Fruit fly (Drosophila melanogaster) whole organism, embryonic: ENCODE results near the gene Polr1C.

Source experiments
- CG10147 ChIP-seq: fragments of 200-800 bp; sonication (Bioruptor generic); optimal IDR thresholded peaks from 2 replicates; lab custom pipeline; 2019; ENCODE audit warnings: missing biosample characterization, mild to moderate bottlenecking, missing genetic modification characterization, moderate library complexity
- CG12769 ChIP-seq: fragments of 200-800 bp; sonication (Bioruptor generic); optimal IDR thresholded peaks from 2 replicates; lab custom pipeline; 2019; ENCODE audit warnings: missing biosample characterization, mild to moderate bottlenecking, missing genetic modification characterization, moderate library complexity
- CG13624 ChIP-seq: fragments of 200-800 bp; sonication (Bioruptor generic); optimal IDR thresholded peaks from 2 replicates; lab custom pipeline; 2016; ENCODE audit warnings: missing biosample characterization, missing genetic modification characterization
- CG13894 ChIP-seq: fragments of 200-800 bp; sonication (Bioruptor generic); optimal IDR thresholded peaks from 3 replicates; lab custom pipeline; 2018; ENCODE audit warnings: missing biosample characterization, mild to moderate bottlenecking, missing genetic modification characterization, moderate library complexity
- CG15479 ChIP-seq: fragments of 200-800 bp; sonication (Bioruptor generic); optimal IDR thresholded peaks from 3 replicates; lab custom pipeline; 2019; ENCODE audit warnings: missing biosample characterization, mild to moderate bottlenecking, missing genetic modification characterization, moderate library complexity
- CG16815 ChIP-seq: fragments of 200-800 bp; sonication (Bioruptor generic); optimal IDR thresholded peaks from 3 replicates; lab custom pipeline; 2017; ENCODE audit warnings: missing biosample characterization, mild to moderate bottlenecking, missing genetic modification characterization
- CG2712 ChIP-seq: fragments of 200-800 bp; optimal IDR thresholded peaks from 3 replicates; lab custom pipeline; 2019; ENCODE audit warnings: missing biosample characterization, mild to moderate bottlenecking, missing genetic modification characterization, moderate library complexity
- CG3726 ChIP-seq: fragments of 200-800 bp; sonication (Bioruptor generic); IDR thresholded peaks from 3 replicates; pipeline ENCODE4, ENCODE4 v1.3.6; 2022; ENCODE audit warnings: missing biosample characterization, missing genetic modification characterization
- CG42726 ChIP-seq: fragments of 200-800 bp; sonication (Bioruptor generic); IDR thresholded peaks from 2 replicates; pipeline ENCODE4 v1.3.6; 2022; ENCODE audit warnings: missing biosample characterization, missing genetic modification characterization; ENCODE audit not compliant: partially characterized antibody
- CG4617 ChIP-seq: fragments of 200-800 bp; sonication (Bioruptor generic); optimal IDR thresholded peaks from 3 replicates; lab custom pipeline; 2016; ENCODE audit warnings: missing biosample characterization, missing genetic modification characterization, borderline replicate concordance
- CG4820 ChIP-seq: fragments of 200-800 bp; sonication (Bioruptor generic); optimal IDR thresholded peaks from 3 replicates; lab custom pipeline; 2016; ENCODE audit warnings: missing biosample characterization, missing genetic modification characterization
- CG6791 ChIP-seq: fragments of 200-800 bp; sonication (Bioruptor generic); IDR thresholded peaks from 3 replicates; pipeline ENCODE4 v1.3.6; 2022; ENCODE audit warnings: missing biosample characterization, missing genetic modification characterization; ENCODE audit not compliant: partially characterized antibody
- CG6813 ChIP-seq: fragments of 200-800 bp; sonication (Bioruptor generic); optimal IDR thresholded peaks from 2 replicates; lab custom pipeline; 2017; ENCODE audit warnings: missing biosample characterization, missing genetic modification characterization, mild to moderate bottlenecking, moderate library complexity, missing genetic modification reagents
- CG7357 ChIP-seq: fragments of 200-800 bp; sonication (Bioruptor generic); IDR thresholded peaks from 3 replicates; pipeline ENCODE4 v1.3.6; 2022; ENCODE audit warnings: missing biosample characterization, missing genetic modification characterization
- CG7987 ChIP-seq: fragments of 200-800 bp; sonication (Bioruptor generic); optimal IDR thresholded peaks from 2 replicates; lab custom pipeline; 2018; ENCODE audit warnings: missing biosample characterization, mild to moderate bottlenecking, missing genetic modification characterization, moderate library complexity
- CG8089 ChIP-seq: fragments of 200-800 bp; sonication (Bioruptor generic); optimal IDR thresholded peaks from 3 replicates; lab custom pipeline; 2016; ENCODE audit warnings: missing biosample characterization, missing genetic modification characterization
- CG9215 ChIP-seq: fragments of 200-800 bp; sonication (Bioruptor generic); IDR thresholded peaks from 2 replicates; pipeline ENCODE4 v1.3.6; 2022; ENCODE audit warnings: missing biosample characterization, missing genetic modification characterization
- CG9437 ChIP-seq: fragments of 200-800 bp; sonication (Bioruptor generic); optimal IDR thresholded peaks from 2 replicates; lab custom pipeline; 2018; ENCODE audit warnings: missing biosample characterization, mild to moderate bottlenecking, missing genetic modification characterization
- CG9817 ChIP-seq: fragments of 200-800 bp; sonication (Bioruptor generic); optimal IDR thresholded peaks from 2 replicates; lab custom pipeline; 2018; ENCODE audit warnings: missing biosample characterization, mild to moderate bottlenecking, missing genetic modification characterization, moderate library complexity
- CG9932 ChIP-seq: fragments of 200-800 bp; sonication (Bioruptor generic); IDR thresholded peaks from 2 replicates; pipeline ENCODE4 v1.3.6; 2022; ENCODE audit warnings: missing biosample characterization, missing genetic modification characterization
- Dbx ChIP-seq: fragments of 200-800 bp; sonication (Bioruptor generic); IDR thresholded peaks from 3 replicates; pipeline ENCODE4 v1.3.6; 2022; ENCODE audit warnings: missing biosample characterization, missing genetic modification characterization
- H15 ChIP-seq: fragments of 200-800 bp; sonication (Bioruptor generic); IDR thresholded peaks from 3 replicates; pipeline ENCODE4 v1.3.6; 2022; ENCODE audit warnings: missing biosample characterization, missing genetic modification characterization
- Hey ChIP-seq: fragments of 200-800 bp; sonication (Bioruptor generic); optimal IDR thresholded peaks from 3 replicates; lab custom pipeline; 2018; ENCODE audit warnings: missing biosample characterization, mild to moderate bottlenecking, missing genetic modification characterization
- MBD-R2 ChIP-seq: fragments of 200-800 bp; sonication (Bioruptor generic); IDR thresholded peaks from 2 replicates; pipeline ENCODE4 v1.3.6; 2022; ENCODE audit warnings: missing biosample characterization, missing genetic modification characterization
- MESR4 ChIP-seq: fragments of 200-800 bp; sonication (Bioruptor generic); optimal IDR thresholded peaks from 2 replicates; lab custom pipeline; 2018; ENCODE audit warnings: missing biosample characterization, mild to moderate bottlenecking, missing genetic modification characterization, moderate library complexity
- Max ChIP-seq: fragments of 200-800 bp; sonication (Bioruptor generic); optimal IDR thresholded peaks from 2 replicates; lab custom pipeline; 2016; ENCODE audit warnings: missing biosample characterization, mild to moderate bottlenecking, missing genetic modification characterization
- Neu2 ChIP-seq: fragments of 200-800 bp; sonication (Bioruptor generic); optimal IDR thresholded peaks from 3 replicates; lab custom pipeline; 2016; ENCODE audit warnings: missing biosample characterization, missing genetic modification characterization, borderline replicate concordance
- Nf-YB ChIP-seq: fragments of 200-800 bp; sonication (Bioruptor generic); optimal IDR thresholded peaks from 3 replicates; lab custom pipeline; 2019; ENCODE audit warnings: missing biosample characterization, mild to moderate bottlenecking, missing genetic modification characterization, moderate library complexity
- Pdp1 ChIP-seq, 2 experiments: fragments of 200-800 bp; sonication (Bioruptor generic); optimal IDR thresholded peaks; 3 replicates each; lab custom pipeline; 2016; ENCODE audit warnings: missing biosample characterization in 2 of 2, missing genetic modification characterization in 2 of 2, mild to moderate bottlenecking in 1 of 2, moderate library complexity in 1 of 2
- Ptx1 ChIP-seq: fragments of 200-800 bp; sonication (Bioruptor generic); IDR thresholded peaks from 2 replicates; pipeline ENCODE4 v1.3.6; 2022; ENCODE audit warnings: missing biosample characterization, missing genetic modification characterization
- Stat92E ChIP-seq, 3 experiments: fragments of >200 bp in 2 of 3; fragments of 200-800 bp in 1 of 3; sonication (Bioruptor generic) in 1 of 3; optimal IDR thresholded peaks; 2 replicates each; lab custom pipeline; 2017 to 2019; ENCODE audit warnings: missing biosample characterization in 3 of 3, missing genetic modification characterization in 3 of 3, mild to moderate bottlenecking in 1 of 3, moderate library complexity in 1 of 3
- Xbp1 ChIP-seq: fragments of 200-800 bp; sonication (Bioruptor generic); optimal IDR thresholded peaks from 3 replicates; lab custom pipeline; 2016; ENCODE audit warnings: missing biosample characterization, mild to moderate bottlenecking, missing genetic modification characterization
- chinmo ChIP-seq: fragments of 200-800 bp; sonication (Bioruptor generic); IDR thresholded peaks from 4 replicates; pipeline ENCODE4 v1.3.6; 2022; ENCODE audit warnings: missing biosample characterization, missing genetic modification characterization; ENCODE audit not compliant: partially characterized antibody
- crc ChIP-seq: fragments of 200-800 bp; sonication (Bioruptor generic); optimal IDR thresholded peaks from 2 replicates; lab custom pipeline; 2016; ENCODE audit warnings: missing biosample characterization, missing genetic modification characterization
- crol ChIP-seq: fragments of 200-800 bp; sonication (Bioruptor generic); IDR thresholded peaks from 2 replicates; pipeline ENCODE4 v1.3.6; 2022; ENCODE audit warnings: missing biosample characterization, missing genetic modification characterization
- cwo ChIP-seq: fragments of 200-800 bp; sonication (Bioruptor generic); optimal IDR thresholded peaks from 3 replicates; lab custom pipeline; 2017; ENCODE audit warnings: missing biosample characterization, missing genetic modification characterization, mild to moderate bottlenecking, moderate library complexity, missing genetic modification reagents
- dan ChIP-seq: fragments of 200-800 bp; sonication (Bioruptor generic); IDR thresholded peaks from 2 replicates; pipeline ENCODE4 v1.3.6; 2022; ENCODE audit warnings: missing biosample characterization, missing genetic modification characterization
- dysf ChIP-seq: fragments of 200-800 bp; sonication (Bioruptor generic); IDR thresholded peaks from 3 replicates; pipeline ENCODE4 v1.3.6; 2022; ENCODE audit warnings: missing biosample characterization, missing genetic modification characterization
- gfzf ChIP-seq: fragments of 200-800 bp; sonication (Bioruptor generic); optimal IDR thresholded peaks from 2 replicates; lab custom pipeline; 2016; ENCODE audit warnings: missing biosample characterization, mild to moderate bottlenecking, missing genetic modification characterization, moderate library complexity
- kay ChIP-seq: fragments of 200-800 bp; sonication (Bioruptor generic); optimal IDR thresholded peaks from 2 replicates; lab custom pipeline; 2016; ENCODE audit warnings: missing biosample characterization, missing genetic modification characterization
- pnt ChIP-seq: fragments of 200-800 bp; sonication (Bioruptor generic); optimal IDR thresholded peaks from 3 replicates; lab custom pipeline; 2016; ENCODE audit warnings: missing biosample characterization, missing genetic modification characterization
- repo ChIP-seq: fragments of 200-800 bp; sonication (Bioruptor generic); optimal IDR thresholded peaks from 2 replicates; lab custom pipeline; 2016; ENCODE audit warnings: missing biosample characterization, missing genetic modification characterization
- sc ChIP-seq, 3 experiments: fragments of >200 bp in 2 of 3; fragments of 200-800 bp in 1 of 3; sonication (Bioruptor generic) in 1 of 3; optimal IDR thresholded peaks; 2 replicates in 2 of 3; 3 replicates in 1 of 3; lab custom pipeline; 2017; ENCODE audit warnings: mild to moderate bottlenecking in 1 of 3, missing biosample characterization in 1 of 3, missing genetic modification characterization in 1 of 3, missing genetic modification reagents in 1 of 3
- seq ChIP-seq: fragments of 200-800 bp; sonication (Bioruptor generic); IDR thresholded peaks from 2 replicates; pipeline ENCODE4 v1.3.6; 2022; ENCODE audit warnings: missing biosample characterization, missing genetic modification characterization
- sisA ChIP-seq: fragments of 200-800 bp; sonication (Bioruptor generic); IDR thresholded peaks from 2 replicates; pipeline ENCODE4 v1.3.6; 2022; ENCODE audit warnings: missing biosample characterization, missing genetic modification characterization
- so ChIP-seq: fragments of 200-800 bp; sonication (Bioruptor generic); IDR thresholded peaks from 3 replicates; pipeline ENCODE4 v1.3.6; 2022; ENCODE audit warnings: missing biosample characterization, missing genetic modification characterization
- stc ChIP-seq: fragments of 200-800 bp; sonication (Bioruptor generic); IDR thresholded peaks from 2 replicates; pipeline ENCODE4 v1.3.6; 2022; ENCODE audit warnings: missing biosample characterization, missing genetic modification characterization
- tx ChIP-seq: fragments of 200-800 bp; sonication (Bioruptor generic); optimal IDR thresholded peaks from 2 replicates; lab custom pipeline; 2016; ENCODE audit warnings: missing biosample characterization, missing genetic modification characterization
- vvl ChIP-seq: fragments of 200-800 bp; sonication (Bioruptor generic); IDR thresholded peaks from 2 replicates; pipeline ENCODE4 v1.3.6; 2022; ENCODE audit warnings: missing biosample characterization, missing genetic modification characterization
- wdn ChIP-seq: fragments of 200-800 bp; sonication (Bioruptor generic); IDR thresholded peaks from 2 replicates; pipeline ENCODE4 v1.3.6; 2022; ENCODE audit warnings: missing biosample characterization, missing genetic modification characterization

Gene Polr1C

dm6 chr2L:4945300-4945699 is 23.5 kb upstream of the Polr1C start, which contains the start of the genes mRpL24 and betaggt-I (continued):
- TF ChIP-seq Nf-YB (GFP tag; lab: Kevin White, UChicago) = peak; percentile 86
- peak; percentile 91 for TF ChIP-seq CG7987 (GFP tag; lab: Kevin White, UChicago)
- TF ChIP-seq CG12769 (tag; lab: Kevin White, UChicago) = peak; percentile 92
- TF ChIP-seq CG2712 (tag; lab: Kevin White, UChicago) = peak; percentile 98
- peak; percentile 62 for TF ChIP-seq crol (GFP tag; lab: Robert Waterston, UW)
- peak; percentile 94 for TF ChIP-seq Max (GFP tag; lab: Kevin White, UChicago)
- peak; percentile 33; the same call in 1 of the 2 replicates for TF ChIP-seq dan (GFP tag; lab: Robert Waterston, UW)
- TF ChIP-seq Pdp1 (GFP tag; optimal IDR thresholded peaks at IDR 0.05; lab: Kevin White, UChicago) = peak; percentile 72 to 88
- peak; percentile 12 for TF ChIP-seq repo (GFP tag; lab: Kevin White, UChicago)
- peak; percentile 99 for TF ChIP-seq MBD-R2 (GFP tag; lab: Robert Waterston, UW)
- TF ChIP-seq CG3726 (GFP tag; lab: Robert Waterston, UW) = peak; percentile 88
- no peak for TF ChIP-seq sc (optimal IDR thresholded peaks at IDR 0.05; lab: Kevin White, UChicago)
- TF ChIP-seq sc (GFP tag; optimal IDR thresholded peaks at IDR 0.05; lab: Kevin White, UChicago) = peak; percentile 83
- TF ChIP-seq crc = no peak
- TF ChIP-seq gfzf = no peak
- peak; percentile 97 for TF ChIP-seq Xbp1 (GFP tag; lab: Kevin White, UChicago)
- peak; percentile 86 for TF ChIP-seq CG6813
- TF ChIP-seq Stat92E (GFP tag; optimal IDR thresholded peaks at IDR 0.05; lab: Kevin White, UChicago) = peak in 1 of 3 experiments; percentile 85
- peak; percentile 89 for TF ChIP-seq cwo
- TF ChIP-seq kay (GFP tag; lab: Kevin White, UChicago) = peak; percentile 94
- TF ChIP-seq CG13624 (GFP tag; lab: Kevin White, UChicago) = peak; percentile 64
- peak; percentile 87 for TF ChIP-seq CG9437
- peak; percentile 94 for TF ChIP-seq wdn (GFP tag; lab: Robert Waterston, UW)
- peak; percentile 96 for TF ChIP-seq H15 (GFP tag; lab: Robert Waterston, UW)
- no peak for TF ChIP-seq chinmo (GFP tag; lab: Robert Waterston, UW)
- no peak for TF ChIP-seq CG42726 (GFP tag; lab: Robert Waterston, UW)
- TF ChIP-seq MESR4 (GFP tag; lab: Kevin White, UChicago) = peak; percentile 77
- peak; percentile 88 for TF ChIP-seq sisA (GFP tag; lab: Robert Waterston, UW)
- peak; percentile 96 for TF ChIP-seq Dbx (GFP tag; lab: Robert Waterston, UW)
- TF ChIP-seq CG7357 (GFP tag; lab: Robert Waterston, UW) = peak; percentile 86
- peak; percentile 99 for TF ChIP-seq vvl (GFP tag; lab: Robert Waterston, UW)
- peak; percentile 97 for TF ChIP-seq CG4617 (GFP tag; lab: Kevin White, UChicago)
- no peak for TF ChIP-seq CG15479
- TF ChIP-seq CG9817 = peak; percentile 98
- peak; percentile 55 for TF ChIP-seq CG8089 (GFP tag; lab: Kevin White, UChicago)
- TF ChIP-seq Ptx1 (GFP tag; lab: Robert Waterston, UW) = peak; percentile 98
- peak; percentile 97 for TF ChIP-seq dysf (GFP tag; lab: Robert Waterston, UW)
- TF ChIP-seq stc (GFP tag; lab: Robert Waterston, UW) = peak; percentile 97
- peak; percentile 72 for TF ChIP-seq pnt
- peak; percentile 100 for TF ChIP-seq CG4820 (GFP tag; lab: Kevin White, UChicago)
- peak; percentile 96 for TF ChIP-seq CG10147 (GFP tag; lab: Kevin White, UChicago)
- TF ChIP-seq CG9932 = peak; percentile 97
- peak; percentile 70 for TF ChIP-seq Hey (tag; lab: Kevin White, UChicago)
- TF ChIP-seq CG9215 (GFP tag; lab: Robert Waterston, UW) = peak; percentile 93
- TF ChIP-seq Neu2 = no peak
- peak; percentile 74 for TF ChIP-seq tx (GFP tag; lab: Kevin White, UChicago)
- TF ChIP-seq CG16815 = peak; percentile 92
- peak; percentile 95 for TF ChIP-seq seq (GFP tag; lab: Robert Waterston, UW)
- peak; percentile 96 for TF ChIP-seq CG13894 (tag; lab: Kevin White, UChicago)
- TF ChIP-seq CG6791 (GFP tag; lab: Robert Waterston, UW) = no peak
- TF ChIP-seq so = peak; percentile 94
